Fruit fly (Drosophila melanogaster) whole organism, prepupa: Measurements from ENCODE around the gene CG31804.

Source experiments
- Blimp-1 ChIP-seq: fragments of 200-800 bp; sonication (Bioruptor generic); optimal IDR thresholded peaks from 3 replicates; lab custom pipeline; 2017; ENCODE audit warnings: missing biosample characterization, missing genetic modification characterization, mild to moderate bottlenecking, moderate library complexity, missing genetic modification reagents
- CG34406 ChIP-seq: fragments of 200-800 bp; sonication (Bioruptor generic); optimal IDR thresholded peaks from 3 replicates; lab custom pipeline; 2016; ENCODE audit warnings: missing biosample characterization, missing genetic modification characterization
- CG9139 ChIP-seq: fragments of 200-800 bp; sonication (Bioruptor generic); optimal IDR thresholded peaks from 3 replicates; lab custom pipeline; 2017; ENCODE audit warnings: missing biosample characterization, mild to moderate bottlenecking, missing genetic modification characterization

DNA sequence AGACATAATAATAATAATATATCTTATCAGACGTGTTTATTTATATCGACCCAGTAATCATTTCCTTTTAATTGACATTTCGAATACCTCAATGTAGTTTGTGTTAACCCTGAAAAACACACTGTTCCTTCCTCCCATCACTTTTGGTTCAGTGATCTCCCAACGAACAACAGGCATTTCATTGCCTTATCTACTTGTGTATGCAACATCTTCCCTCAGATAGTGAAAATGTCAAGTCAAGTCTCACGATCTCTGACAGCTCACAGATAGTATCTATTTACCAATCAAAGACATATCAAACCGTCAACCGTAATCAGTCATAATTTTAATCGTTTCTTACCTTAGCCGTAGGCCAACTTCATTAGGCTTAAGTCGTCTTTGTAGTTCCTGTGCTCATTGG is 31.6 kb downstream of the CG31804 start:
- TF ChIP-seq Blimp-1 (GFP tag; lab: Kevin White, UChicago): no peak
- TF ChIP-seq CG34406 (GFP tag; lab: Kevin White, UChicago): no peak
- no peak for TF ChIP-seq CG9139 (GFP tag; lab: Kevin White, UChicago)
